Worm (Caenorhabditis elegans) whole organism, young adult: ENCODE measurements around the gene Y66H1A.5.

Experiments used
- C06A6.2 ChIP-seq: fragments of 200-800 bp; sonication (Bioruptor generic); conservative IDR thresholded peaks from 2 replicates; pipeline ENCODE4 v1.3.6; 2022; ENCODE audit warnings: missing genetic modification characterization, missing compliant biosample characterization
- nhr-179 ChIP-seq: sonication (generic microtip); optimal IDR thresholded peaks from 2 replicates; lab custom pipeline; 2016; ENCODE audit warnings: mild to moderate bottlenecking, missing genetic modification characterization, missing compliant biosample characterization

DNA sequence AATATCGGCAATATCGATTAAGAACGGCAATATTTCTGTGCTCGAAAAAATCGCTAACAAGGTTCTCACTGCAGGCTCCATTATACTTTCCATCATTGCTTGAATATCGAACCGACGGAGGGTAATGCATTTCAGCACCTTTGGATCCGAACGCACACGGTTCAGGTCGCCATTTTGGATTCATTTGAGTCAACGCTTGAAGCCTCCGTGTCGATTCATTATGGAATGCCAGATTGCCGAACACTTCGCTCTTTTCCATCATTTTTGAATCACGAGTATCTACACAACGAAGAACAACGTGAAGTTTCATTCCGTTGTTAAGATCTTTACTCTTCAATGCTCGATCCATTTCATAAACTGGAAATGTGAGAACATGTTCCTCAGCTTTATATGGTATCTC, 6.8 kb downstream of the Y66H1A.5 start:
- TF ChIP-seq C06A6.2 (GFP tag; lab: Robert Waterston, UW): no peak
- no peak for TF ChIP-seq nhr-179 (tag; lab: Kevin White, UChicago)
